Worm (Caenorhabditis elegans): ENCODE results near the gene T06E8.2.

T06E8.2 gene

ce11 chrV:9991610-9992009 lies 44.6 kb downstream of the T06E8.2 start, which contains the start of the genes rde-1 and trpp-6 (continued):
- TF ChIP-seq unc-130 (tag; optimal IDR thresholded peaks at IDR 0.05) (no peak), nhr-77 (tag; optimal IDR thresholded peaks at IDR 0.05) (no peak), lin-39 (tag; optimal IDR thresholded peaks at IDR 0.05) (no peak), pqm-1 (tag; optimal IDR thresholded peaks at IDR 0.05) (no peak), pax-3 (tag; optimal IDR thresholded peaks at IDR 0.05) (no peak), hlh-17 (GFP tag; optimal IDR thresholded peaks at IDR 0.05; ENCODE audit: borderline replicate concordance) (no peak), jun-1 (tag; optimal IDR thresholded peaks at IDR 0.05) (no peak), unc-86 (tag; optimal IDR thresholded peaks at IDR 0.05) (no peak), fkh-10 (GFP tag; optimal IDR thresholded peaks at IDR 0.05) (no peak), zip-4 (GFP tag; optimal IDR thresholded peaks at IDR 0.05) (no peak), egl-27 (tag; optimal IDR thresholded peaks at IDR 0.05) (no peak), nhr-71 (tag; optimal IDR thresholded peaks at IDR 0.05) (peak; percentile 7), lin-13 (GFP tag; optimal IDR thresholded peaks at IDR 0.05) (no peak), unc-62 (GFP tag; optimal IDR thresholded peaks at IDR 0.05) (no peak), nhr-76 (tag; optimal IDR thresholded peaks at IDR 0.05) (no peak), nhr-47 (tag; optimal IDR thresholded peaks at IDR 0.05) (peak; percentile 28), ama-1 (optimal IDR thresholded peaks at IDR 0.05) (no peak), fos-1 (tag; optimal IDR thresholded peaks at IDR 0.05) (no peak), nhr-28 (tag; optimal IDR thresholded peaks at IDR 0.05) (no peak), mep-1 (tag; optimal IDR thresholded peaks at IDR 0.05) (peak; percentile 35), mdl-1 (tag; optimal IDR thresholded peaks at IDR 0.05) (no peak), irx-1 (tag; optimal IDR thresholded peaks at IDR 0.05) (no peak), sox-4 (tag; optimal IDR thresholded peaks at IDR 0.05) (no peak), ztf-4 (tag; optimal IDR thresholded peaks at IDR 0.05) (no peak), ceh-82 (tag; optimal IDR thresholded peaks at IDR 0.05) (no peak), unc-98 (GFP tag; IDR thresholded peaks at IDR 0.05) (no peak), ceh-88 (GFP tag; IDR thresholded peaks at IDR 0.05) (no peak), aha-1 (tag; optimal IDR thresholded peaks at IDR 0.05) (no peak), mab-9 (GFP tag; IDR thresholded peaks at IDR 0.05) (no peak), nhr-237 (tag; optimal IDR thresholded peaks at IDR 0.05) (no peak), dsc-1 (tag; optimal IDR thresholded peaks at IDR 0.05) (no peak), skn-1 (tag; optimal IDR thresholded peaks at IDR 0.05) (no peak), lin-35 (GFP tag; optimal IDR thresholded peaks at IDR 0.05) (peak in 1 of 2 experiments; percentile 11), ceh-90 (tag; optimal IDR thresholded peaks at IDR 0.05) (no peak), lin-14 (GFP tag; optimal IDR thresholded peaks at IDR 0.05) (no peak), efl-3 (GFP tag; optimal IDR thresholded peaks at IDR 0.05) (no peak), ces-1 (GFP tag; optimal IDR thresholded peaks at IDR 0.05) (no peak), snpc-4 (tag; optimal IDR thresholded peaks at IDR 0.05) (no peak), C04F5.9 (tag; optimal IDR thresholded peaks at IDR 0.05) (no peak), efl-1 (optimal IDR thresholded peaks at IDR 0.05) (peak in 1 of 2 experiments; percentile 45), efl-1 (GFP tag; optimal IDR thresholded peaks at IDR 0.05 in 1 of 2) (peak in 1 of 2 experiments; percentile 21), ceh-8 (GFP tag; optimal IDR thresholded peaks at IDR 0.05) (no peak), grh-1 (GFP tag; IDR thresholded peaks at IDR 0.05) (no peak), nhr-20 (tag; optimal IDR thresholded peaks at IDR 0.05) (no peak), egl-13 (tag; optimal IDR thresholded peaks at IDR 0.05) (no peak), hlh-4 (tag; optimal IDR thresholded peaks at IDR 0.05) (no peak), rnt-1 (tag; optimal IDR thresholded peaks at IDR 0.05) (peak; percentile 20), tbx-2 (tag; optimal IDR thresholded peaks at IDR 0.05) (no peak), C16A3.4 (tag; optimal IDR thresholded peaks at IDR 0.05) (no peak), lsy-2 (tag; optimal IDR thresholded peaks at IDR 0.05) (peak; percentile 6 to 13), F16B12.6 (tag; optimal IDR thresholded peaks at IDR 0.05) (peak; percentile 82), vab-15 (tag; optimal IDR thresholded peaks at IDR 0.05) (no peak), swsn-7 (tag; optimal IDR thresholded peaks at IDR 0.05) (peak; percentile 4), nhr-85 (tag) (no peak), unc-30 (tag; optimal IDR thresholded peaks at IDR 0.05) (no peak), blmp-1 (tag; optimal IDR thresholded peaks at IDR 0.05) (no peak)

Measured in whole organism, L1 larva.